Worm (Caenorhabditis elegans) whole organism, L4 larva: ENCODE data around the gene nas-28.

Experiments used
- ceh-82 ChIP-seq: sonication (generic microtip); optimal IDR thresholded peaks from 2 replicates; lab custom pipeline; 2017; ENCODE audit warnings: missing biosample characterization, missing genetic modification characterization
- fos-1 ChIP-seq: fragments of 150-350 bp; optimal IDR thresholded peaks from 2 replicates; lab custom pipeline; 2014; ENCODE audit warnings: missing biosample characterization, missing genetic modification characterization
- hif-1 ChIP-seq, 2 experiments: sonication (generic microtip); optimal IDR thresholded peaks; 2 replicates each; lab custom pipeline; 2016 to 2017; ENCODE audit warnings: missing compliant biosample characterization in 2 of 2, missing genetic modification characterization in 2 of 2, missing genetic modification reagents in 2 of 2, missing genotype in 2 of 2, mild to moderate bottlenecking in 1 of 2
- lin-38 ChIP-seq: fragments of 200-800 bp; sonication (Bioruptor generic); IDR thresholded peaks from 2 replicates; pipeline ENCODE4 v1.3.6; 2022; ENCODE audit warnings: missing genetic modification reagents, missing genetic modification characterization, missing compliant biosample characterization
- mdl-1 ChIP-seq, 2 experiments: fragments of 150-350 bp in 1 of 2; sonication (generic microtip) in 1 of 2; optimal IDR thresholded peaks; 2 replicates each; lab custom pipeline; 2014 to 2017; ENCODE audit warnings: missing biosample characterization in 2 of 2, missing genetic modification characterization in 2 of 2
- nhr-237 ChIP-seq: sonication (generic microtip); optimal IDR thresholded peaks from 2 replicates; lab custom pipeline; 2017; ENCODE audit warnings: missing biosample characterization, missing genetic modification characterization
- nhr-28 ChIP-seq: fragments of 150-350 bp; optimal IDR thresholded peaks from 2 replicates; lab custom pipeline; 2014; ENCODE audit warnings: missing biosample characterization, missing genetic modification characterization
- nhr-77 ChIP-seq: fragments of 150-350 bp; optimal IDR thresholded peaks from 2 replicates; lab custom pipeline; 2014; ENCODE audit warnings: missing biosample characterization, missing genetic modification characterization
- rbr-2 ChIP-seq: sonication (generic microtip); optimal IDR thresholded peaks from 2 replicates; lab custom pipeline; 2016; ENCODE audit warnings: missing genotype, missing genetic modification characterization, missing compliant biosample characterization
- zfp-2 ChIP-seq: sonication (generic microtip); optimal IDR thresholded peaks from 2 replicates; lab custom pipeline; 2016; ENCODE audit warnings: mild to moderate bottlenecking, missing genetic modification characterization, missing compliant biosample characterization

ce11 chrIII:6154586-6154985 is 28.4 kb downstream of the nas-28 start:
- no peak for TF ChIP-seq hif-1 (tag; optimal IDR thresholded peaks at IDR 0.05; lab: Kevin White, UChicago)
- no peak for TF ChIP-seq nhr-237 (tag; lab: Kevin White, UChicago)
- no peak for TF ChIP-seq nhr-28 (tag; lab: Kevin White, UChicago)
- TF ChIP-seq mdl-1 (tag; optimal IDR thresholded peaks at IDR 0.05; lab: Kevin White, UChicago): no peak
- no peak for TF ChIP-seq ceh-82 (tag; lab: Kevin White, UChicago)
- TF ChIP-seq lin-38 (GFP tag; lab: Robert Waterston, UW): no peak
- no peak for TF ChIP-seq nhr-77 (tag; lab: Kevin White, UChicago)
- no peak for TF ChIP-seq zfp-2
- TF ChIP-seq fos-1 (tag; lab: Kevin White, UChicago): no peak
- no peak for TF ChIP-seq rbr-2 (tag; lab: Kevin White, UChicago)
